Fruit fly (Drosophila melanogaster): Measurements from ENCODE around the gene Strump.
A peak's percentile ranks its signal among the peaks of the same experiment; 100 is the strongest.

Strump gene

DNA sequence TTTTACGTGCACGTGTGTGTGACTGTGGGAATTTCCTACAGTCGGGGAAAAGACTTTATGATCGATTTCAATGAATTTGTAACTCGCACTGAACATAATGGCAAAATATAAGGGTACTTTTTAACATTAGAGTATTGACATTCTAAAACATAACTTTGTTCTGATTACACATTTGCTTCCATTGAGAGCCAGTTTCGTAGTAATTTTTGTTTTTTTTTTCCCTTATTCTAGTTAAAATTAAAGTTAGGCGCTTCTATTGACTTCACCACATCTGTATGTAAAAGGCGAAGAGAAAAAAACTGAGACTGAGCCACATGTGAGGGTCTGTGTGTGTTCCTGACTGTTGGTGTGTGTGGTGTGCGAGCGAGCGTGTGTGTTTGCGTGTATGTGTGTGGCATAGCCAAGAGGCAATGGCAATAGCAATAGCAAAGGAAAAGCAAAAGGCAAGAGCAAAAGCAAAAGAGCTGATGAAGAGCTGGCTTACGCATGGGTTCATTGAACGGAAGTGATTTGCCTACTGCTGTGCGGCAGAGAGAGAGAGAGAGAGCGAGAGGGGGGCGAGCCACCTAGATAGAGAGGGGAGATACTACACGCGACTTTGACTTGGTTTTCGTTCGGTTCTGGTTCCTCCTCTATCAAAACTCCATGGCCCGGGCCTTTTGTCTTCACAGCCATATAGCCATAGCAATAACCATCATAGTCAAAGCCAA lies 40.2 kb downstream of the Strump start (continued):
- TF ChIP-seq CG2875 (GFP tag; optimal IDR thresholded peaks at IDR 0.05) (peak; percentile 27), mam (GFP tag; optimal IDR thresholded peaks at IDR 0.05) (peak; percentile 85), trem (tag; optimal IDR thresholded peaks at IDR 0.05) (peak; percentile 19), MESR4 (GFP tag; optimal IDR thresholded peaks at IDR 0.05) (no peak), CG8924 (tag; optimal IDR thresholded peaks at IDR 0.05) (peak; percentile 79), Dp (GFP tag; optimal IDR thresholded peaks at IDR 0.05) (no peak), Ssrp (tag; optimal IDR thresholded peaks at IDR 0.05) (peak; percentile 59), CG13287 (GFP tag; IDR thresholded peaks at IDR 0.05; ENCODE audit: partially characterized antibody) (peak; percentile 20; the same call in 1 of the 2 replicates), Adf1 (GFP tag; IDR thresholded peaks at IDR 0.05) (peak; percentile 52; the same call in 1 of the 2 replicates), C15 (GFP tag; IDR thresholded peaks at IDR 0.05) (no peak), CG8478 (optimal IDR thresholded peaks at IDR 0.05) (no peak), CG9215 (GFP tag; IDR thresholded peaks at IDR 0.05) (peak; percentile 69), kay (GFP tag; optimal IDR thresholded peaks at IDR 0.05) (no peak), onecut (GFP tag; IDR thresholded peaks at IDR 0.05) (peak; percentile 46), Nf-YA (GFP tag; IDR thresholded peaks at IDR 0.05) (no peak), odd (GFP tag; optimal IDR thresholded peaks at IDR 0.05) (peak; percentile 67), kah (GFP tag; optimal IDR thresholded peaks at IDR 0.05) (peak; percentile 27), gsb (GFP tag; IDR thresholded peaks at IDR 0.05) (peak; percentile 39; the same call in 1 of the 2 replicates), Taf1 (GFP tag; IDR thresholded peaks at IDR 0.05) (peak; percentile 56), CG11504 (tag; optimal IDR thresholded peaks at IDR 0.05) (peak; percentile 87), Spps (tag; optimal IDR thresholded peaks at IDR 0.05) (peak; percentile 10), D19B (GFP tag; optimal IDR thresholded peaks at IDR 0.05) (peak; percentile 62), CG13296 (GFP tag; optimal IDR thresholded peaks at IDR 0.05) (peak; percentile 75), Camta (GFP tag; optimal IDR thresholded peaks at IDR 0.05) (peak; percentile 59), H2.0 (GFP tag; IDR thresholded peaks at IDR 0.05) (peak; percentile 50; the same call in 1 of the 2 replicates), sisA (GFP tag; IDR thresholded peaks at IDR 0.05) (peak; percentile 53), az2 (GFP tag; optimal IDR thresholded peaks at IDR 0.05) (peak; percentile 71), CG3163 (GFP tag; optimal IDR thresholded peaks at IDR 0.05) (peak; percentile 88), sc (optimal IDR thresholded peaks at IDR 0.05) (no peak), sc (GFP tag; optimal IDR thresholded peaks at IDR 0.05) (peak; percentile 18), CG12219 (GFP tag; optimal IDR thresholded peaks at IDR 0.05) (peak; percentile 69), psq (GFP tag; optimal IDR thresholded peaks at IDR 0.05) (no peak), cwo (GFP tag; optimal IDR thresholded peaks at IDR 0.05) (peak; percentile 86), CG4820 (GFP tag; optimal IDR thresholded peaks at IDR 0.05) (peak; percentile 51), Side (GFP tag; optimal IDR thresholded peaks at IDR 0.05) (peak; percentile 43), yki (optimal IDR thresholded peaks at IDR 0.05) (no peak), crc (GFP tag; optimal IDR thresholded peaks at IDR 0.05) (peak; percentile 72), sim (GFP tag; IDR thresholded peaks at IDR 0.05) (peak; percentile 24; the same call in 1 of the 2 replicates), CG15696 (tag; optimal IDR thresholded peaks at IDR 0.05) (no peak), schlank (tag; optimal IDR thresholded peaks at IDR 0.05) (peak; percentile 11), CG18619 (GFP tag; optimal IDR thresholded peaks at IDR 0.05) (peak; percentile 76), CG12391 (tag; optimal IDR thresholded peaks at IDR 0.05) (peak; percentile 78), Rfx (GFP tag; IDR thresholded peaks at IDR 0.05) (peak; percentile 57), CG4424 (GFP tag; optimal IDR thresholded peaks at IDR 0.05) (peak; percentile 69), CG30431 (GFP tag; optimal IDR thresholded peaks at IDR 0.05) (peak; percentile 34), CG10366 (GFP tag; IDR thresholded peaks at IDR 0.05) (no peak; the same call in 1 of the 2 replicates), HHEX (GFP tag; optimal IDR thresholded peaks at IDR 0.05) (peak; percentile 79), crp (GFP tag; optimal IDR thresholded peaks at IDR 0.05) (peak in 1 of 2 experiments; percentile 16), CG4707 (GFP tag; optimal IDR thresholded peaks at IDR 0.05) (peak; percentile 40), CG31224 (GFP tag; IDR thresholded peaks at IDR 0.05) (peak; percentile 41)
